Worm (Caenorhabditis elegans): Measurements from ENCODE around the gene dmsr-10.

DNA sequence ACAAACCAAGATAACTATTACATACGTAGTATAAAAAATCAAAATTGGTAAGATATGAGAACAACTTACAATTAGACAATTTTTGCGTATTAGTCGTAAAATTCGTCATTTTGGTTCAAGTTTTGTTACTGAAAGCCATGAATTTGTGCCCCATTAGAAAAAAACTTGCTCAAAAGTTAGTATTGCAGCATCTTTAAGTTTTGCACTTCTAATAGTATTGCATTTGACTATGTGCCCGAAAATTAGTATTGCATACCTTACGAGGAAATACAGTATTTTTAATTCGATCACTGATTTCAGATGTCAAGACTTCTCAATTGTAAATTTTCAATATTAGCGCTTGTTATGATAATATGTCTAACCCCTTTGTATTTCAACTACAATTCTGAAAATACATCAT is 19.8 kb upstream of the dmsr-10 start, which contains the start of gene T15B7.8:
- TF ChIP-seq dao-5 (tag; optimal IDR thresholded peaks at IDR 0.05): no peak
- no peak for TF ChIP-seq him-1 (tag; optimal IDR thresholded peaks at IDR 0.05)
- TF ChIP-seq W03F9.2 (tag; optimal IDR thresholded peaks at IDR 0.05): no peak
